Worm (Caenorhabditis elegans) whole organism, L1 larva: Measurements from ENCODE around the gene C03H5.3.

Source experiments
- irx-1 ChIP-seq: sonication (generic microtip); optimal IDR thresholded peaks from 2 replicates; lab custom pipeline; 2016; ENCODE audit warnings: missing genetic modification characterization, missing compliant biosample characterization
- isw-1 ChIP-seq: fragments of 200-800 bp; sonication (Bioruptor generic); IDR thresholded peaks from 2 replicates; pipeline ENCODE4 v1.3.6; 2022; ENCODE audit warnings: missing genetic modification characterization, missing compliant biosample characterization
- mdl-1 ChIP-seq, 2 experiments: fragments of 150-350 bp; optimal IDR thresholded peaks; 2 replicates each; lab custom pipeline; 2014 to 2017; ENCODE audit warnings: missing biosample characterization in 2 of 2, missing genetic modification characterization in 2 of 2, inconsistent platforms in 1 of 2
- mep-1 ChIP-seq: fragments of 150-350 bp; optimal IDR thresholded peaks from 2 replicates; lab custom pipeline; 2014; ENCODE audit warnings: missing biosample characterization, missing genetic modification characterization
- tbx-2 ChIP-seq: sonication (generic microtip); optimal IDR thresholded peaks from 2 replicates; lab custom pipeline; 2016; ENCODE audit warnings: missing genetic modification characterization, missing compliant biosample characterization

- TF ChIP-seq irx-1 (tag; lab: Kevin White, UChicago): no peak
- TF ChIP-seq mep-1 (tag; lab: Kevin White, UChicago): no peak
- no peak for TF ChIP-seq isw-1 (GFP tag; lab: Robert Waterston, UW)
- no peak for TF ChIP-seq tbx-2
- no peak for TF ChIP-seq mdl-1 (tag; optimal IDR thresholded peaks at IDR 0.05; lab: Kevin White, UChicago)
Measured at ce11 chrII:437279-437678, 51.4 kb downstream of the C03H5.3 start.
